Worm (Caenorhabditis elegans): ENCODE results near the gene tmem-258.

Gene tmem-258

ce11 chrV:7084612-7085139 is 21.7 kb downstream of the tmem-258 start, which contains the start of gene mys-1:
TSS of gene mys-1 (minus strand) at chrV:7084662.
- peak; percentile 66 for TF ChIP-seq mcd-1 (GFP tag; IDR thresholded peaks at IDR 0.05)
- TF ChIP-seq T07F8.4 (tag; optimal IDR thresholded peaks at IDR 0.05) = no peak
- peak; percentile 61 for TF ChIP-seq ZK185.1 (tag; optimal IDR thresholded peaks at IDR 0.05; ENCODE audit: poor library complexity, severe bottlenecking)
- TF ChIP-seq madf-10 (tag; optimal IDR thresholded peaks at IDR 0.05) = peak; percentile 11
- peak in 2 of 3 experiments; percentile 45 to 92 for TF ChIP-seq lin-35 (GFP tag; optimal IDR thresholded peaks at IDR 0.05)
- no peak for TF ChIP-seq nhr-80 (tag; optimal IDR thresholded peaks at IDR 0.05)
- no peak for TF ChIP-seq aptf-3 (GFP tag; IDR thresholded peaks at IDR 0.05)
- no peak for TF ChIP-seq ztf-3 (GFP tag; optimal IDR thresholded peaks at IDR 0.05)
- peak; percentile 6; the same call in 1 of the 2 replicates for TF ChIP-seq egrh-3 (GFP tag; IDR thresholded peaks at IDR 0.05)
- peak; percentile 13 for TF ChIP-seq ceh-27 (GFP tag; optimal IDR thresholded peaks at IDR 0.05)
- TF ChIP-seq ceh-58 (GFP tag; IDR thresholded peaks at IDR 0.05) = no peak
- no peak for TF ChIP-seq B0035.1 (tag; optimal IDR thresholded peaks at IDR 0.05)
- TF ChIP-seq ccch-3 (GFP tag; optimal IDR thresholded peaks at IDR 0.05) = no peak
- TF ChIP-seq Y67H2A.10 (GFP tag; conservative IDR thresholded peaks at IDR 0.05) = no peak
- TF ChIP-seq ceh-100 (GFP tag; IDR thresholded peaks at IDR 0.05) = no peak
- TF ChIP-seq attf-6 (GFP tag; IDR thresholded peaks at IDR 0.05) = no peak
- no peak for TF ChIP-seq F52B5.7 (tag; optimal IDR thresholded peaks at IDR 0.05)
- peak; percentile 17 for TF ChIP-seq attf-5 (GFP tag; optimal IDR thresholded peaks at IDR 0.05)
- no peak for TF ChIP-seq F33H1.4 (GFP tag; IDR thresholded peaks at IDR 0.05)
- no peak for TF ChIP-seq cebp-1 (GFP tag; IDR thresholded peaks at IDR 0.05)
- peak; percentile 70 for TF ChIP-seq cebp-1 (tag; optimal IDR thresholded peaks at IDR 0.05)
- no peak for TF ChIP-seq sptf-2 (GFP tag; optimal IDR thresholded peaks at IDR 0.05)
- TF ChIP-seq B0336.3 (GFP tag; IDR thresholded peaks at IDR 0.05) = no peak
- no peak for TF ChIP-seq sdz-38 (tag; optimal IDR thresholded peaks at IDR 0.05)
- TF ChIP-seq cebp-2 (GFP tag; IDR thresholded peaks at IDR 0.05) = no peak
- TF ChIP-seq B0019.2 (GFP tag; conservative IDR thresholded peaks at IDR 0.05) = no peak
- TF ChIP-seq fkh-3 (tag; optimal IDR thresholded peaks at IDR 0.05) = no peak
- TF ChIP-seq him-1 (tag; optimal IDR thresholded peaks at IDR 0.05) = peak; percentile 9
- TF ChIP-seq madf-3 (GFP tag; IDR thresholded peaks at IDR 0.05) = no peak
- peak; percentile 42 for TF ChIP-seq snpc-4 (GFP tag; optimal IDR thresholded peaks at IDR 0.05)
- TF ChIP-seq snpc-4 (tag; optimal IDR thresholded peaks at IDR 0.05) = peak in 1 of 4 experiments; percentile 7
- TF ChIP-seq madf-6 (GFP tag; IDR thresholded peaks at IDR 0.05) = peak; percentile 49
- peak; percentile 86 for TF ChIP-seq dpl-1 (GFP tag; optimal IDR thresholded peaks at IDR 0.05)
- peak; percentile 79 for TF ChIP-seq efl-1 (GFP tag; optimal IDR thresholded peaks at IDR 0.05)
- 0 out of 2 replicates have a peak, but pooled peaks have one; percentile 42 for TF ChIP-seq attf-3 (GFP tag; conservative IDR thresholded peaks at IDR 0.05)
- no peak for TF ChIP-seq ekl-4 (GFP tag; IDR thresholded peaks at IDR 0.05)
- TF ChIP-seq K11D2.4 (GFP tag; IDR thresholded peaks at IDR 0.05) = 0 out of 2 replicates have a peak, but pooled peaks have one; percentile 27
- no peak for TF ChIP-seq repo-1 (tag; optimal IDR thresholded peaks at IDR 0.05)
- TF ChIP-seq rec-8 (tag; optimal IDR thresholded peaks at IDR 0.05) = peak in 1 of 2 experiments; percentile 16
- peak; percentile 32 for TF ChIP-seq ztf-18 (tag; optimal IDR thresholded peaks at IDR 0.05)
- no peak for TF ChIP-seq F39B2.1 (GFP tag; IDR thresholded peaks at IDR 0.05)
- TF ChIP-seq lsl-1 (GFP tag; optimal IDR thresholded peaks at IDR 0.05) = peak; percentile 16
- TF ChIP-seq hmg-20 (GFP tag; IDR thresholded peaks at IDR 0.05) = no peak
- TF ChIP-seq K12H6.12 (tag; optimal IDR thresholded peaks at IDR 0.05) = peak; percentile 10
- TF ChIP-seq F22D6.2 (tag; optimal IDR thresholded peaks at IDR 0.05) = no peak
- TF ChIP-seq mel-28 (tag; optimal IDR thresholded peaks at IDR 0.05; ENCODE audit: borderline replicate concordance) = no peak
- no peak for TF ChIP-seq akir-1 (GFP tag; optimal IDR thresholded peaks at IDR 0.05)
- no peak for TF ChIP-seq bed-1 (GFP tag; IDR thresholded peaks at IDR 0.05)
- no peak for TF ChIP-seq ztf-6 (GFP tag; IDR thresholded peaks at IDR 0.05)
